Fruit fly (Drosophila melanogaster) whole organism, embryonic: ENCODE data around the gene CG13603.
A peak's percentile ranks its signal among the peaks of the same experiment; 100 is the strongest.

Experiments
- Aef1 ChIP-seq: fragments of 200-800 bp; sonication (Bioruptor generic); IDR thresholded peaks from 3 replicates; pipeline ENCODE4 v1.3.6; 2022; ENCODE audit warnings: missing biosample characterization, missing genetic modification characterization
- Bteb2 ChIP-seq: fragments of 200-800 bp; sonication (Bioruptor generic); optimal IDR thresholded peaks from 2 replicates; lab custom pipeline; 2016; ENCODE audit warnings: missing biosample characterization, missing genetic modification characterization
- CG10543 ChIP-seq: fragments of 200-800 bp; sonication (Bioruptor generic); optimal IDR thresholded peaks from 3 replicates; lab custom pipeline; 2017; ENCODE audit warnings: missing biosample characterization, mild to moderate bottlenecking, missing genetic modification characterization, moderate library complexity
- CG10654 ChIP-seq: fragments of 200-800 bp; sonication (Bioruptor generic); optimal IDR thresholded peaks from 2 replicates; lab custom pipeline; 2016; ENCODE audit warnings: missing biosample characterization, missing genetic modification characterization
- CG14014 ChIP-seq: fragments of 200-800 bp; sonication (Bioruptor generic); IDR thresholded peaks from 2 replicates; pipeline ENCODE4 v1.3.6; 2022; ENCODE audit warnings: missing biosample characterization, missing genetic modification characterization
- CG14441 ChIP-seq: fragments of 200-800 bp; sonication (Bioruptor generic); IDR thresholded peaks from 2 replicates; pipeline ENCODE4 v1.3.6; 2022; ENCODE audit warnings: missing biosample characterization, missing genetic modification characterization
- CG17612 ChIP-seq: fragments of 200-800 bp; sonication (Bioruptor generic); IDR thresholded peaks from 2 replicates; pipeline ENCODE4 v1.3.6; 2022; ENCODE audit warnings: missing biosample characterization, missing genetic modification characterization
- CG18262 ChIP-seq: fragments of 200-800 bp; optimal IDR thresholded peaks from 3 replicates; lab custom pipeline; 2019; ENCODE audit warnings: missing biosample characterization, mild to moderate bottlenecking, missing genetic modification characterization, moderate library complexity
- CG2120 ChIP-seq: fragments of 200-800 bp; sonication (Bioruptor generic); optimal IDR thresholded peaks from 3 replicates; lab custom pipeline; 2016; ENCODE audit warnings: missing biosample characterization, missing genetic modification characterization
- CG2678 ChIP-seq: fragments of 200-800 bp; sonication (Bioruptor generic); optimal IDR thresholded peaks from 3 replicates; lab custom pipeline; 2019; ENCODE audit warnings: missing biosample characterization, mild to moderate bottlenecking, missing genetic modification characterization, moderate library complexity
- CG3163 ChIP-seq: fragments of 200-800 bp; sonication (Bioruptor generic); optimal IDR thresholded peaks from 3 replicates; lab custom pipeline; 2016; ENCODE audit warnings: missing biosample characterization, missing genetic modification characterization
- CG42726 ChIP-seq: fragments of 200-800 bp; sonication (Bioruptor generic); IDR thresholded peaks from 2 replicates; pipeline ENCODE4 v1.3.6; 2022; ENCODE audit warnings: missing biosample characterization, missing genetic modification characterization; ENCODE audit not compliant: partially characterized antibody
- CG7372 ChIP-seq: fragments of 200-800 bp; sonication (Bioruptor generic); IDR thresholded peaks from 2 replicates; pipeline ENCODE4 v1.3.6; 2022; ENCODE audit warnings: missing biosample characterization, missing genetic modification characterization
- CG9215 ChIP-seq: fragments of 200-800 bp; sonication (Bioruptor generic); IDR thresholded peaks from 2 replicates; pipeline ENCODE4 v1.3.6; 2022; ENCODE audit warnings: missing biosample characterization, missing genetic modification characterization
- CG9727 ChIP-seq: fragments of 200-800 bp; sonication (Bioruptor generic); optimal IDR thresholded peaks from 3 replicates; lab custom pipeline; 2017; ENCODE audit warnings: missing biosample characterization, mild to moderate bottlenecking, missing genetic modification characterization
- Dip3 ChIP-seq: fragments of 200-800 bp; sonication (Bioruptor generic); optimal IDR thresholded peaks from 3 replicates; lab custom pipeline; 2016; ENCODE audit warnings: missing biosample characterization, missing genetic modification characterization
- H15 ChIP-seq: fragments of 200-800 bp; sonication (Bioruptor generic); IDR thresholded peaks from 3 replicates; pipeline ENCODE4 v1.3.6; 2022; ENCODE audit warnings: missing biosample characterization, missing genetic modification characterization
- HLHmδ ChIP-seq: fragments of 200-800 bp; sonication (Bioruptor generic); optimal IDR thresholded peaks from 2 replicates; lab custom pipeline; 2018; ENCODE audit warnings: missing biosample characterization, mild to moderate bottlenecking, missing genetic modification characterization, moderate library complexity
- NFAT ChIP-seq: fragments of 200-800 bp; sonication (Bioruptor generic); IDR thresholded peaks from 2 replicates; pipeline ENCODE4 v1.3.6; 2022; ENCODE audit warnings: missing biosample characterization, missing genetic modification characterization
- NfI ChIP-seq: fragments of 200-800 bp; sonication (Bioruptor generic); optimal IDR thresholded peaks from 3 replicates; lab custom pipeline; 2018; ENCODE audit warnings: missing biosample characterization, mild to moderate bottlenecking, missing genetic modification characterization, moderate library complexity
- Six4 ChIP-seq: fragments of 200-800 bp; sonication (Bioruptor generic); optimal IDR thresholded peaks from 2 replicates; lab custom pipeline; 2016; ENCODE audit warnings: missing biosample characterization, missing genetic modification characterization
- Sox100B ChIP-seq: fragments of 200-800 bp; sonication (Bioruptor generic); optimal IDR thresholded peaks from 3 replicates; lab custom pipeline; 2018; ENCODE audit warnings: missing biosample characterization, mild to moderate bottlenecking, missing genetic modification characterization
- Sry-δ ChIP-seq: fragments of 200-800 bp; sonication (Bioruptor generic); optimal IDR thresholded peaks from 2 replicates; lab custom pipeline; 2016; ENCODE audit warnings: missing biosample characterization, missing genetic modification characterization
- Vsx1 ChIP-seq: fragments of 200-800 bp; sonication (Bioruptor generic); optimal IDR thresholded peaks from 2 replicates; lab custom pipeline; 2017; ENCODE audit warnings: missing biosample characterization, mild to moderate bottlenecking, missing genetic modification characterization, missing genetic modification reagents
- ab ChIP-seq: fragments of 200-800 bp; sonication (Bioruptor generic); optimal IDR thresholded peaks from 2 replicates; lab custom pipeline; 2016; ENCODE audit warnings: missing biosample characterization, missing genetic modification characterization
- ac ChIP-seq: fragments of 200-800 bp; sonication (Bioruptor generic); optimal IDR thresholded peaks from 3 replicates; lab custom pipeline; 2017; ENCODE audit warnings: missing biosample characterization, mild to moderate bottlenecking, missing genetic modification characterization
- btn ChIP-seq: fragments of 200-800 bp; sonication (Bioruptor generic); optimal IDR thresholded peaks from 2 replicates; lab custom pipeline; 2016; ENCODE audit warnings: missing biosample characterization, missing genetic modification characterization
- danr ChIP-seq: fragments of 200-800 bp; sonication (Bioruptor generic); IDR thresholded peaks from 2 replicates; pipeline ENCODE4 v1.3.6; 2022; ENCODE audit warnings: missing biosample characterization, missing genetic modification characterization
- disco-r ChIP-seq: fragments of 200-800 bp; sonication (Bioruptor generic); optimal IDR thresholded peaks from 2 replicates; lab custom pipeline; 2016; ENCODE audit warnings: missing biosample characterization, missing genetic modification characterization
- dmrt11E ChIP-seq: fragments of 200-800 bp; sonication (Bioruptor generic); optimal IDR thresholded peaks from 3 replicates; lab custom pipeline; 2018; ENCODE audit warnings: missing biosample characterization, mild to moderate bottlenecking, missing genetic modification characterization, moderate library complexity
- exex ChIP-seq: fragments of 200-800 bp; sonication (Bioruptor generic); optimal IDR thresholded peaks from 4 replicates; lab custom pipeline; 2018; ENCODE audit warnings: missing biosample characterization, mild to moderate bottlenecking, missing genetic modification characterization, moderate library complexity
- gcm2 ChIP-seq: fragments of 200-800 bp; sonication (Bioruptor generic); optimal IDR thresholded peaks from 2 replicates; lab custom pipeline; 2016; ENCODE audit warnings: missing biosample characterization, missing genetic modification characterization
- grau ChIP-seq: fragments of 200-800 bp; optimal IDR thresholded peaks from 3 replicates; lab custom pipeline; 2019; ENCODE audit warnings: missing biosample characterization, mild to moderate bottlenecking, missing genetic modification characterization, moderate library complexity
- hb ChIP-seq: fragments of 200-800 bp; sonication (Bioruptor generic); IDR thresholded peaks from 3 replicates; pipeline ENCODE4 v1.3.6; 2022; ENCODE audit warnings: missing biosample characterization, missing genetic modification characterization; ENCODE audit not compliant: partially characterized antibody
- hkb ChIP-seq, 2 experiments: fragments of 200-800 bp in 1 of 2; fragments of >200 bp in 1 of 2; sonication (Bioruptor generic) in 1 of 2; IDR thresholded peaks in 1 of 2; optimal IDR thresholded peaks in 1 of 2; 2 replicates each; pipeline versions ENCODE4 v1.3.6 to Lab custom; 2017 to 2022; ENCODE audit warnings: missing biosample characterization in 1 of 2, missing genetic modification characterization in 1 of 2
- inv ChIP-seq: fragments of 200-800 bp; sonication (Bioruptor generic); IDR thresholded peaks from 2 replicates; pipeline ENCODE4 v1.3.6; 2022; ENCODE audit warnings: missing biosample characterization, missing genetic modification characterization; ENCODE audit not compliant: partially characterized antibody
- nerfin-1 ChIP-seq: fragments of 200-800 bp; sonication (Bioruptor generic); optimal IDR thresholded peaks from 3 replicates; lab custom pipeline; 2019; ENCODE audit warnings: missing biosample characterization, mild to moderate bottlenecking, missing genetic modification characterization, moderate library complexity
- nerfin-2 ChIP-seq: fragments of 200-800 bp; sonication (Bioruptor generic); IDR thresholded peaks from 2 replicates; pipeline ENCODE4 v1.3.6; 2022; ENCODE audit warnings: missing biosample characterization, missing genetic modification characterization; ENCODE audit not compliant: partially characterized antibody
- nmo ChIP-seq: fragments of 200-800 bp; sonication (Bioruptor generic); optimal IDR thresholded peaks from 2 replicates; lab custom pipeline; 2018; ENCODE audit warnings: missing biosample characterization, mild to moderate bottlenecking, missing genetic modification characterization, moderate library complexity
- org-1 ChIP-seq: fragments of 200-800 bp; sonication (Bioruptor generic); optimal IDR thresholded peaks from 2 replicates; lab custom pipeline; 2017; ENCODE audit warnings: missing biosample characterization, missing genetic modification characterization
- pum ChIP-seq: fragments of 200-800 bp; sonication (Bioruptor generic); optimal IDR thresholded peaks from 2 replicates; lab custom pipeline; 2016; ENCODE audit warnings: missing biosample characterization, missing genetic modification characterization
- ro ChIP-seq: fragments of 200-800 bp; sonication (Bioruptor generic); IDR thresholded peaks from 2 replicates; pipeline ENCODE4 v1.3.6; 2022; ENCODE audit warnings: missing biosample characterization, missing genetic modification characterization
- salm ChIP-seq: fragments of 200-800 bp; sonication (Bioruptor generic); optimal IDR thresholded peaks from 2 replicates; lab custom pipeline; 2018; ENCODE audit warnings: missing biosample characterization, mild to moderate bottlenecking, missing genetic modification characterization
- sens ChIP-seq: fragments of 200-800 bp; sonication (Bioruptor generic); peaks from one replicate; lab custom pipeline; 2016; ENCODE audit warnings: missing biosample characterization, missing genetic modification characterization
- seq ChIP-seq: fragments of 200-800 bp; sonication (Bioruptor generic); IDR thresholded peaks from 2 replicates; pipeline ENCODE4 v1.3.6; 2022; ENCODE audit warnings: missing biosample characterization, missing genetic modification characterization
- sisA ChIP-seq: fragments of 200-800 bp; sonication (Bioruptor generic); IDR thresholded peaks from 2 replicates; pipeline ENCODE4 v1.3.6; 2022; ENCODE audit warnings: missing biosample characterization, missing genetic modification characterization
- slbo ChIP-seq: fragments of 200-800 bp; sonication (Bioruptor generic); IDR thresholded peaks from 2 replicates; pipeline ENCODE4 v1.3.6; 2022; ENCODE audit warnings: missing biosample characterization, missing genetic modification characterization
- slp2 ChIP-seq: fragments of 200-800 bp; sonication (Bioruptor generic); optimal IDR thresholded peaks from 2 replicates; lab custom pipeline; 2016; ENCODE audit warnings: missing biosample characterization, missing genetic modification characterization
- sr ChIP-seq: fragments of 200-800 bp; sonication (Bioruptor generic); IDR thresholded peaks from 3 replicates; pipeline ENCODE4 v1.3.6; 2022; ENCODE audit warnings: missing biosample characterization, missing genetic modification characterization
- zen ChIP-seq: fragments of 200-800 bp; sonication (Bioruptor generic); optimal IDR thresholded peaks from 3 replicates; lab custom pipeline; 2018; ENCODE audit warnings: missing biosample characterization, mild to moderate bottlenecking, missing genetic modification characterization, moderate library complexity

Gene CG13603

DNA sequence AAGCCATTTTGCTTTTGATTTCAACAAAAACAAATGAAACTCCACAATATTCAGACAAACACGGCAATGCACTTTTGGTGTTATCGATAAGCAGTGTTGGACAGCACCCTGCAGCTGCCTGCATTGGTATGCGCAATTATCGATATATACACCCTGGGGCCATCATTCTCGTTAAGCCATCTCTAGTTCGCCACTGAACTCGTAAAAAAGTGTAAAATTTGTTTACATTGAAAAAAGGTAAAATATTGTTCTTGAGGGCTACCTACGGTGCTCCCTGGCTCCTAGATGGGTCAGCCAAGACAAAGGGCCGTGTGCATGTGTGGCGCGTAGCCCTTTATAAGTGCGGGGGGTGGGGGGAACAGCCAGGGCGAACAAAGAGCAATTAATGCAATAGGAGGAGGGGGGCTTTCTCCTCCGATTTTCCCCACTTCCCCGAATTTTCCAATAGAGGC is at the start of gene CG13603, which contains the start of gene CG5902 (continued):
- TF ChIP-seq org-1 (GFP tag; lab: Kevin White, UChicago) (no peak), CG42726 (peak; percentile 72; the same call in 1 of the 2 replicates), exex (no peak), CG14014 (GFP tag; lab: Robert Waterston, UW) (peak; percentile 13; the same call in 1 of the 2 replicates), CG2678 (tag; lab: Kevin White, UChicago) (no peak), pum (GFP tag; lab: Kevin White, UChicago) (peak; percentile 51), CG17612 (GFP tag; lab: Robert Waterston, UW) (no peak), grau (no peak), Bteb2 (GFP tag; lab: Kevin White, UChicago) (peak; percentile 29), Aef1 (GFP tag; lab: Robert Waterston, UW) (peak; percentile 13; the same call in 2 of the 3 replicates), seq (GFP tag; lab: Robert Waterston, UW) (no peak), NFAT (0 out of 2 replicates have a peak, but pooled peaks have one; percentile 54), Vsx1 (GFP tag; lab: Kevin White, UChicago) (peak; percentile 82), danr (GFP tag; lab: Robert Waterston, UW) (no peak), CG9215 (0 out of 2 replicates have a peak, but pooled peaks have one; percentile 13), gcm2 (GFP tag; lab: Kevin White, UChicago) (peak; percentile 61), CG3163 (GFP tag; lab: Kevin White, UChicago) (peak; percentile 10), Six4 (GFP tag; lab: Kevin White, UChicago) (no peak), hkb (optimal IDR thresholded peaks at IDR 0.05; lab: Kevin White, UChicago) (no peak), hkb (GFP tag; IDR thresholded peaks at IDR 0.05; lab: Robert Waterston, UW) (0 out of 2 replicates have a peak, but pooled peaks have one; percentile 38), CG2120 (GFP tag; lab: Kevin White, UChicago) (peak; percentile 72), dmrt11E (tag; lab: Kevin White, UChicago) (no peak), nerfin-2 (GFP tag; lab: Robert Waterston, UW) (peak; percentile 63; the same call in 1 of the 2 replicates), slp2 (no peak), disco-r (GFP tag; lab: Kevin White, UChicago) (no peak), sens (GFP tag; lab: Kevin White, UChicago) (no peak), Sry-δ (GFP tag; lab: Kevin White, UChicago) (peak; percentile 98), ac (GFP tag; lab: Kevin White, UChicago) (no peak), zen (tag; lab: Kevin White, UChicago) (peak; percentile 44), nmo (peak; percentile 82), CG18262 (peak; percentile 16), btn (no peak), nerfin-1 (tag; lab: Kevin White, UChicago) (peak; percentile 99), H15 (no peak), Dip3 (GFP tag; lab: Kevin White, UChicago) (peak; percentile 35), NfI (GFP tag; lab: Kevin White, UChicago) (no peak), slbo (GFP tag; lab: Robert Waterston, UW) (peak; percentile 59; the same call in 1 of the 2 replicates), salm (tag; lab: Kevin White, UChicago) (no peak), Sox100B (GFP tag; lab: Kevin White, UChicago) (no peak), HLHmδ (no peak), CG7372 (GFP tag; lab: Robert Waterston, UW) (no peak), sisA (GFP tag; lab: Robert Waterston, UW) (no peak), hb (peak; percentile 77), CG10543 (peak; percentile 32), ro (GFP tag; lab: Robert Waterston, UW) (no peak), sr (GFP tag; lab: Robert Waterston, UW) (0 out of 3 replicates have a peak, but pooled peaks have one; percentile 3), ab (GFP tag; lab: Kevin White, UChicago) (no peak), CG9727 (GFP tag; lab: Kevin White, UChicago) (peak; percentile 34), CG14441 (GFP tag; lab: Robert Waterston, UW) (peak; percentile 30; the same call in 1 of the 2 replicates), CG10654 (GFP tag; lab: Kevin White, UChicago) (peak; percentile 16), inv (GFP tag; lab: Robert Waterston, UW) (peak; percentile 59; the same call in 1 of the 2 replicates)
